Worm (Caenorhabditis elegans): ENCODE data around the gene C30A5.16.

The C30A5.16 gene

ce11 chrIII:8229480-8229879 is 11.5 kb downstream of the C30A5.16 start:
- TF ChIP-seq lsy-2 (tag; optimal IDR thresholded peaks at IDR 0.05) (peak in 1 of 2 experiments; percentile 15), dmd-9 (GFP tag; IDR thresholded peaks at IDR 0.05) (no peak), zag-1 (tag; optimal IDR thresholded peaks at IDR 0.05) (no peak), ctbp-1 (GFP tag; IDR thresholded peaks at IDR 0.05) (0 out of 2 replicates have a peak, but pooled peaks have one; percentile 41), ceh-32 (tag; optimal IDR thresholded peaks at IDR 0.05; ENCODE audit: poor library complexity) (no peak), nhr-6 (tag; optimal IDR thresholded peaks at IDR 0.05) (no peak), F37D6.2 (tag; optimal IDR thresholded peaks at IDR 0.05) (peak; percentile 11), R02D3.7 (tag; optimal IDR thresholded peaks at IDR 0.05) (no peak), dve-1 (tag; optimal IDR thresholded peaks at IDR 0.05; ENCODE audit: insufficient read depth) (no peak), hmg-1.1 (GFP tag; IDR thresholded peaks at IDR 0.05) (0 out of 2 replicates have a peak, but pooled peaks have one; percentile 6), lin-38 (GFP tag; IDR thresholded peaks at IDR 0.05) (0 out of 2 replicates have a peak, but pooled peaks have one; percentile 13), pha-4 (GFP tag; IDR thresholded peaks at IDR 0.05) (no peak), pha-4 (tag; optimal IDR thresholded peaks at IDR 0.05) (no peak), saeg-2 (GFP tag; IDR thresholded peaks at IDR 0.05) (no peak), nhr-11 (tag; optimal IDR thresholded peaks at IDR 0.05) (peak; percentile 27)

- TF ChIP-seq mes-2 (tag; optimal IDR thresholded peaks at IDR 0.05; ENCODE audit: poor library complexity, severe bottlenecking) = no peak
- TF ChIP-seq dmd-6 (GFP tag; IDR thresholded peaks at IDR 0.05) = no peak
- TF ChIP-seq mep-1 (tag; optimal IDR thresholded peaks at IDR 0.05) = peak; percentile 10
- TF ChIP-seq hlh-11 (tag; optimal IDR thresholded peaks at IDR 0.05) = peak; percentile 3
- TF ChIP-seq arid-1 (GFP tag; conservative IDR thresholded peaks at IDR 0.05) = 0 out of 2 replicates have a peak, but pooled peaks have one; percentile 21
- no peak for TF ChIP-seq dmd-9 (GFP tag; IDR thresholded peaks at IDR 0.05)
- TF ChIP-seq hlh-30 (tag; optimal IDR thresholded peaks at IDR 0.05; ENCODE audit: insufficient read depth) = no peak
- peak in 1 of 2 experiments; percentile 56 for TF ChIP-seq unc-62 (GFP tag; optimal IDR thresholded peaks at IDR 0.05 in 1 of 2)
- no peak for TF ChIP-seq unc-62 (tag; optimal IDR thresholded peaks at IDR 0.05)
- peak; percentile 27 for TF ChIP-seq sdz-12 (GFP tag; optimal IDR thresholded peaks at IDR 0.05)
- TF ChIP-seq pqm-1 (tag; optimal IDR thresholded peaks at IDR 0.05) = no peak
- TF ChIP-seq zag-1 (tag; optimal IDR thresholded peaks at IDR 0.05) = no peak
- no peak for TF ChIP-seq nhr-6 (tag; optimal IDR thresholded peaks at IDR 0.05)
- no peak for TF ChIP-seq egl-27 (tag; optimal IDR thresholded peaks at IDR 0.05)
- 0 out of 2 replicates have a peak, but pooled peaks have one; percentile 8 for TF ChIP-seq ctbp-1 (GFP tag; IDR thresholded peaks at IDR 0.05)
- TF ChIP-seq lin-39 (tag; optimal IDR thresholded peaks at IDR 0.05) = peak; percentile 48
- peak; percentile 16 for TF ChIP-seq dve-1 (tag; optimal IDR thresholded peaks at IDR 0.05; ENCODE audit: insufficient read depth)
Measured at ce11 chrIII:8232634-8233033, 14.6 kb downstream of the C30A5.16 start, which contains the start of gene henn-1. henn-1 (plus strand) TSS chrIII:8232651.

- TF ChIP-seq zfp-2 (tag; optimal IDR thresholded peaks at IDR 0.05) (no peak), unc-62 (GFP tag; optimal IDR thresholded peaks at IDR 0.05 in 1 of 2) (no peak), unc-62 (tag; optimal IDR thresholded peaks at IDR 0.05) (no peak), ZK546.5 (tag; optimal IDR thresholded peaks at IDR 0.05) (no peak), fkh-10 (GFP tag; optimal IDR thresholded peaks at IDR 0.05) (no peak), rbr-2 (tag; optimal IDR thresholded peaks at IDR 0.05) (no peak), set-16 (GFP tag; IDR thresholded peaks at IDR 0.05) (no peak), jun-1 (tag; optimal IDR thresholded peaks at IDR 0.05) (no peak), daf-12 (tag; optimal IDR thresholded peaks at IDR 0.05) (no peak), gei-8 (GFP tag; optimal IDR thresholded peaks at IDR 0.05) (no peak)
Measured at ce11 chrIII:8235358-8235757, 17.3 kb downstream of the C30A5.16 start, which contains the start of gene C02F5.14. C02F5.14 (minus strand) TSS chrIII:8235514.

DNA sequence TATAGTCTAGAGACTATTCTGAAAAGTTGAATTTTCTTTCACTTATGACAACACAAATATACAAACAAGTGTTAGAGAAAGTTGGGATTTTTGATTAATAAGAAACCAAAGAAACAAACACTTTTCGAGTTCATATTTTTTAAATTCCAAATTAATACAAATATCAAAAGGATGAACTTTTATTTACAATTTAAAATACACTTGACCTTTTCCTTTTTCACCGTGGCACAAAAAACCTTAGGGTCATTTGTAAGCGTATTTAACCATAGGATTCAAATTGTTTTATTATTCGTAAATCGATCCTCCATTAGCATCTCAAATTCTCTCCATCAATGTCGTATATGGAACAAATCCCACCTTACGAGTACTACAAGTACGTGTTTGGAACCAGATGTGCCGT is 17.9 kb downstream of the C30A5.16 start, which contains the start of gene C02F5.5:
C02F5.5 (plus strand) TSS at position 301 of the 400 bp plus-strand sequence.
- TF ChIP-seq ceh-28 (tag; optimal IDR thresholded peaks at IDR 0.05) (no peak), hif-1 (tag; optimal IDR thresholded peaks at IDR 0.05) (no peak), nhr-6 (tag; optimal IDR thresholded peaks at IDR 0.05) (no peak), D1046.2 (GFP tag; IDR thresholded peaks at IDR 0.05) (no peak), spr-1 (tag; optimal IDR thresholded peaks at IDR 0.05) (no peak), lsy-2 (tag; optimal IDR thresholded peaks at IDR 0.05) (no peak), attf-4 (tag; optimal IDR thresholded peaks at IDR 0.05) (no peak), mep-1 (tag; optimal IDR thresholded peaks at IDR 0.05) (no peak), T20F7.1 (GFP tag; optimal IDR thresholded peaks at IDR 0.05) (no peak)
